Fruit fly (Drosophila melanogaster) whole organism, embryonic: ENCODE measurements around the gene CG1317.

ENCODE experiments used
- ATbp ChIP-seq: fragments of 200-800 bp; sonication (Bioruptor generic); optimal IDR thresholded peaks from 2 replicates; lab custom pipeline; 2017; ENCODE audit warnings: missing biosample characterization, mild to moderate bottlenecking, missing genetic modification characterization, missing genetic modification reagents
- B-H2 ChIP-seq: fragments of 200-800 bp; sonication (Bioruptor generic); optimal IDR thresholded peaks from 2 replicates; lab custom pipeline; 2018; ENCODE audit warnings: missing biosample characterization, mild to moderate bottlenecking, missing genetic modification characterization
- Bdp1 ChIP-seq: fragments of 200-800 bp; sonication (Bioruptor generic); optimal IDR thresholded peaks from 3 replicates; lab custom pipeline; 2016; ENCODE audit warnings: missing biosample characterization, missing genetic modification characterization
- BtbVII ChIP-seq: fragments of 200-800 bp; sonication (Bioruptor generic); optimal IDR thresholded peaks from 3 replicates; lab custom pipeline; 2017; ENCODE audit warnings: missing biosample characterization, mild to moderate bottlenecking, missing genetic modification characterization
- CG1024 ChIP-seq: fragments of 200-800 bp; sonication (Bioruptor generic); IDR thresholded peaks from 2 replicates; pipeline ENCODE4 v1.3.6; 2022; ENCODE audit warnings: missing biosample characterization, missing genetic modification characterization
- CG10274 ChIP-seq: fragments of 200-800 bp; sonication (Bioruptor generic); optimal IDR thresholded peaks from 3 replicates; lab custom pipeline; 2017; ENCODE audit warnings: missing biosample characterization, mild to moderate bottlenecking, missing genetic modification characterization
- CG10321 ChIP-seq: fragments of 200-800 bp; sonication (Bioruptor generic); IDR thresholded peaks from 2 replicates; pipeline ENCODE4 v1.3.6; 2022; ENCODE audit warnings: missing biosample characterization, missing genetic modification characterization
- CG10654 ChIP-seq: fragments of 200-800 bp; sonication (Bioruptor generic); optimal IDR thresholded peaks from 2 replicates; lab custom pipeline; 2016; ENCODE audit warnings: missing biosample characterization, missing genetic modification characterization
- CG12155 ChIP-seq: fragments of 200-800 bp; sonication (Bioruptor generic); optimal IDR thresholded peaks from 3 replicates; lab custom pipeline; 2016; ENCODE audit warnings: missing biosample characterization, missing genetic modification characterization
- CG13775 ChIP-seq: fragments of 200-800 bp; sonication (Bioruptor generic); optimal IDR thresholded peaks from 3 replicates; lab custom pipeline; 2017; ENCODE audit warnings: missing biosample characterization, mild to moderate bottlenecking, missing genetic modification characterization
- CG15011 ChIP-seq: fragments of 200-800 bp; sonication (Bioruptor generic); optimal IDR thresholded peaks from 3 replicates; lab custom pipeline; 2018; ENCODE audit warnings: missing biosample characterization, mild to moderate bottlenecking, missing genetic modification characterization
- CG15073 ChIP-seq: fragments of 200-800 bp; sonication (Bioruptor generic); optimal IDR thresholded peaks from 2 replicates; lab custom pipeline; 2016; ENCODE audit warnings: missing biosample characterization, missing genetic modification characterization
- CG15696 ChIP-seq: fragments of 200-800 bp; sonication (Bioruptor generic); optimal IDR thresholded peaks from 2 replicates; lab custom pipeline; 2019; ENCODE audit warnings: missing biosample characterization, mild to moderate bottlenecking, missing genetic modification characterization, moderate library complexity
- CG17802 ChIP-seq: fragments of 200-800 bp; sonication (Bioruptor generic); optimal IDR thresholded peaks from 2 replicates; lab custom pipeline; 2018; ENCODE audit warnings: missing biosample characterization, mild to moderate bottlenecking, missing genetic modification characterization, moderate library complexity
- CG18599 ChIP-seq: fragments of 200-800 bp; sonication (Bioruptor generic); optimal IDR thresholded peaks from 3 replicates; lab custom pipeline; 2017; ENCODE audit warnings: missing biosample characterization, missing genetic modification characterization, mild to moderate bottlenecking, moderate library complexity, missing genetic modification reagents
- CG18764 ChIP-seq: fragments of 200-800 bp; sonication (Bioruptor generic); optimal IDR thresholded peaks from 3 replicates; lab custom pipeline; 2016; ENCODE audit warnings: missing biosample characterization, missing genetic modification characterization
- CG2202 ChIP-seq: fragments of 200-800 bp; sonication (Bioruptor generic); optimal IDR thresholded peaks from 2 replicates; lab custom pipeline; 2018; ENCODE audit warnings: missing biosample characterization, mild to moderate bottlenecking, missing genetic modification characterization
- CG33557 ChIP-seq: fragments of 200-800 bp; sonication (Bioruptor generic); optimal IDR thresholded peaks from 2 replicates; lab custom pipeline; 2019; ENCODE audit warnings: missing biosample characterization, mild to moderate bottlenecking, missing genetic modification characterization, moderate library complexity
- CG4282 ChIP-seq: fragments of 200-800 bp; sonication (Bioruptor generic); optimal IDR thresholded peaks from 2 replicates; lab custom pipeline; 2016; ENCODE audit warnings: missing biosample characterization, missing genetic modification characterization
- CG4360 ChIP-seq: fragments of 200-800 bp; sonication (Bioruptor generic); IDR thresholded peaks from 2 replicates; pipeline ENCODE4 v1.3.6; 2022; ENCODE audit warnings: missing biosample characterization, missing genetic modification characterization
- CG6272 ChIP-seq: fragments of 200-800 bp; sonication (Bioruptor generic); IDR thresholded peaks from 2 replicates; pipeline ENCODE4 v1.3.6; 2022; ENCODE audit warnings: missing biosample characterization, missing genetic modification characterization
- CG6689 ChIP-seq: fragments of 200-800 bp; sonication (Bioruptor generic); IDR thresholded peaks from 2 replicates; pipeline ENCODE4 v1.3.6; 2022; ENCODE audit warnings: missing biosample characterization, missing genetic modification characterization
- CG8924 ChIP-seq: fragments of 200-800 bp; optimal IDR thresholded peaks from 3 replicates; lab custom pipeline; 2019; ENCODE audit warnings: missing biosample characterization, mild to moderate bottlenecking, missing genetic modification characterization, moderate library complexity
- Camta ChIP-seq: fragments of 200-800 bp; sonication (Bioruptor generic); optimal IDR thresholded peaks from 2 replicates; lab custom pipeline; 2016; ENCODE audit warnings: missing biosample characterization, missing genetic modification characterization
- CkIIα-i1 ChIP-seq: fragments of 200-800 bp; sonication (Bioruptor generic); IDR thresholded peaks from 2 replicates; pipeline ENCODE4 v1.3.6; 2022; ENCODE audit warnings: missing biosample characterization, missing genetic modification characterization
- D19B ChIP-seq: fragments of 200-800 bp; sonication (Bioruptor generic); optimal IDR thresholded peaks from 2 replicates; lab custom pipeline; 2017; ENCODE audit warnings: missing biosample characterization, mild to moderate bottlenecking, missing genetic modification characterization
- Dad ChIP-seq: fragments of 200-800 bp; sonication (Bioruptor generic); optimal IDR thresholded peaks from 3 replicates; lab custom pipeline; 2016; ENCODE audit warnings: missing biosample characterization, missing genetic modification characterization
- Hsf ChIP-seq: fragments of 200-800 bp; sonication (Bioruptor generic); optimal IDR thresholded peaks from 3 replicates; lab custom pipeline; 2016; ENCODE audit warnings: missing biosample characterization, missing genetic modification characterization
- Nf-YA ChIP-seq: fragments of 200-800 bp; sonication (Bioruptor generic); IDR thresholded peaks from 2 replicates; pipeline ENCODE4 v1.3.6; 2022; ENCODE audit warnings: missing biosample characterization, missing genetic modification characterization
- Optix ChIP-seq: fragments of 200-800 bp; sonication (Bioruptor generic); IDR thresholded peaks from 3 replicates; pipeline ENCODE4 v1.3.6; 2022; ENCODE audit warnings: missing biosample characterization, missing genetic modification characterization
- Scr ChIP-seq: fragments of 200-800 bp; sonication (Bioruptor generic); IDR thresholded peaks from 2 replicates; pipeline ENCODE4 v1.3.6; 2022; ENCODE audit warnings: missing biosample characterization, missing genetic modification characterization; ENCODE audit not compliant: partially characterized antibody
- Side ChIP-seq: fragments of 200-800 bp; sonication (Bioruptor generic); optimal IDR thresholded peaks from 2 replicates; lab custom pipeline; 2016; ENCODE audit warnings: missing biosample characterization, missing genetic modification characterization
- Sox100B ChIP-seq: fragments of 200-800 bp; sonication (Bioruptor generic); optimal IDR thresholded peaks from 3 replicates; lab custom pipeline; 2018; ENCODE audit warnings: missing biosample characterization, mild to moderate bottlenecking, missing genetic modification characterization
- croc ChIP-seq: fragments of 200-800 bp; sonication (Bioruptor generic); conservative IDR thresholded peaks from 3 replicates; pipeline ENCODE4 v1.3.6; 2022; ENCODE audit warnings: missing biosample characterization, missing genetic modification characterization
- crol ChIP-seq: fragments of 200-800 bp; sonication (Bioruptor generic); IDR thresholded peaks from 2 replicates; pipeline ENCODE4 v1.3.6; 2022; ENCODE audit warnings: missing biosample characterization, missing genetic modification characterization
- crp ChIP-seq, 2 experiments: fragments of 200-800 bp; sonication (Bioruptor generic); optimal IDR thresholded peaks; 2 replicates in 1 of 2; 3 replicates in 1 of 2; lab custom pipeline; 2017; ENCODE audit warnings: missing biosample characterization in 2 of 2, missing genetic modification characterization in 2 of 2, mild to moderate bottlenecking in 1 of 2, moderate library complexity in 1 of 2
- da ChIP-seq: fragments of 200-800 bp; sonication (Bioruptor generic); optimal IDR thresholded peaks from 2 replicates; lab custom pipeline; 2016; ENCODE audit warnings: missing biosample characterization, missing genetic modification characterization
- dysf ChIP-seq: fragments of 200-800 bp; sonication (Bioruptor generic); IDR thresholded peaks from 3 replicates; pipeline ENCODE4 v1.3.6; 2022; ENCODE audit warnings: missing biosample characterization, missing genetic modification characterization
- exex ChIP-seq: fragments of 200-800 bp; sonication (Bioruptor generic); optimal IDR thresholded peaks from 4 replicates; lab custom pipeline; 2018; ENCODE audit warnings: missing biosample characterization, mild to moderate bottlenecking, missing genetic modification characterization, moderate library complexity
- ftz-f1 ChIP-seq: fragments of 200-800 bp; sonication (Bioruptor generic); optimal IDR thresholded peaks from 2 replicates; lab custom pipeline; 2016; ENCODE audit warnings: missing biosample characterization, missing genetic modification characterization
- hb ChIP-seq: fragments of 200-800 bp; sonication (Bioruptor generic); IDR thresholded peaks from 3 replicates; pipeline ENCODE4 v1.3.6; 2022; ENCODE audit warnings: missing biosample characterization, missing genetic modification characterization; ENCODE audit not compliant: partially characterized antibody
- mirr ChIP-seq: fragments of 200-800 bp; sonication (Bioruptor generic); optimal IDR thresholded peaks from 3 replicates; lab custom pipeline; 2018; ENCODE audit warnings: missing biosample characterization, mild to moderate bottlenecking, missing genetic modification characterization
- nau ChIP-seq: fragments of 200-800 bp; sonication (Bioruptor generic); optimal IDR thresholded peaks from 3 replicates; lab custom pipeline; 2017; ENCODE audit warnings: missing biosample characterization, mild to moderate bottlenecking, missing genetic modification characterization, missing genetic modification reagents
- nerfin-2 ChIP-seq: fragments of 200-800 bp; sonication (Bioruptor generic); IDR thresholded peaks from 2 replicates; pipeline ENCODE4 v1.3.6; 2022; ENCODE audit warnings: missing biosample characterization, missing genetic modification characterization; ENCODE audit not compliant: partially characterized antibody
- nom ChIP-seq: fragments of 200-800 bp; sonication (Bioruptor generic); optimal IDR thresholded peaks from 2 replicates; lab custom pipeline; 2017; ENCODE audit warnings: missing biosample characterization, missing genetic modification characterization, mild to moderate bottlenecking, moderate library complexity, missing genetic modification reagents
- prd ChIP-seq, 3 experiments: fragments of >200 bp in 2 of 3; fragments of 200-800 bp in 1 of 3; sonication (Bioruptor generic) in 1 of 3; optimal IDR thresholded peaks in 2 of 3; IDR thresholded peaks in 1 of 3; 2 replicates in 2 of 3; 3 replicates in 1 of 3; pipeline versions ENCODE4 v1.3.6 to Lab custom; 2017 to 2022; ENCODE audit warnings: missing biosample characterization in 1 of 3, missing genetic modification characterization in 1 of 3
- sc ChIP-seq, 3 experiments: fragments of >200 bp in 2 of 3; fragments of 200-800 bp in 1 of 3; sonication (Bioruptor generic) in 1 of 3; optimal IDR thresholded peaks; 2 replicates in 2 of 3; 3 replicates in 1 of 3; lab custom pipeline; 2017; ENCODE audit warnings: mild to moderate bottlenecking in 1 of 3, missing biosample characterization in 1 of 3, missing genetic modification characterization in 1 of 3, missing genetic modification reagents in 1 of 3
- stc ChIP-seq: fragments of 200-800 bp; sonication (Bioruptor generic); IDR thresholded peaks from 2 replicates; pipeline ENCODE4 v1.3.6; 2022; ENCODE audit warnings: missing biosample characterization, missing genetic modification characterization
- tup ChIP-seq: fragments of 200-800 bp; sonication (Bioruptor generic); optimal IDR thresholded peaks from 2 replicates; lab custom pipeline; 2016; ENCODE audit warnings: missing biosample characterization, mild to moderate bottlenecking, missing genetic modification characterization, moderate library complexity

The CG1317 gene

DNA sequence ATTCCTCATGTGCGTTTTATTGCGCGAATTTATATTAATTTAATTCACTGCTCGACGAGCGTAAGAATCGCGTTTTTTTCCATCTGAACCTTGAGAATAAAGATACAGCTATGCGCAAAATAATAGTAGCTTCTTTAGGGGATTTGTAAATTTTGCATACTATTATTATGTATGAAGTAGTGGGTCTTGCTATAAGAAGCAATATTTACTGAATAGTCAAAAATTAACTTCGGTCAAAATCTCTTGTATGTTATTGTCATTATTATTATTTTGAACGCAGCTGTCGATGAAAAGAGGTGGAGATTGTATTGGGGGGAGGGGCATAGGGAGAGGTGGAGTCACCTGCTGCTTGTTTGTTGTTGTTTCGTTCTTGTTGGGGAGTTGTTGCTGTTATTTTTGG, 47.0 kb upstream of the CG1317 start (continued):
- TF ChIP-seq nerfin-2 (GFP tag; lab: Robert Waterston, UW), result no peak
- peak; percentile 23 for TF ChIP-seq tup
- peak; percentile 95 for TF ChIP-seq CG18599 (GFP tag; lab: Kevin White, UChicago)
- peak; percentile 85 for TF ChIP-seq nau (GFP tag; lab: Kevin White, UChicago)
- peak; percentile 81 for TF ChIP-seq ftz-f1
- TF ChIP-seq croc (GFP tag; lab: Robert Waterston, UW), result peak; percentile 70
- peak; percentile 64 for TF ChIP-seq ATbp
- TF ChIP-seq nom (GFP tag; lab: Kevin White, UChicago), result peak; percentile 85
- peak; percentile 92 for TF ChIP-seq dysf (GFP tag; lab: Robert Waterston, UW)
- peak; percentile 71 for TF ChIP-seq Dad (GFP tag; lab: Kevin White, UChicago)
- no peak for TF ChIP-seq sc (optimal IDR thresholded peaks at IDR 0.05; lab: Kevin White, UChicago)
- peak; percentile 48 for TF ChIP-seq sc (GFP tag; optimal IDR thresholded peaks at IDR 0.05; lab: Kevin White, UChicago)
- no peak for TF ChIP-seq CG2202
- peak; percentile 83 for TF ChIP-seq Sox100B (GFP tag; lab: Kevin White, UChicago)
- peak; percentile 82 for TF ChIP-seq CG18764 (GFP tag; lab: Kevin White, UChicago)
- peak; percentile 18 for TF ChIP-seq da (GFP tag; lab: Kevin White, UChicago)
- TF ChIP-seq Optix (GFP tag; lab: Robert Waterston, UW), result peak; percentile 86
- TF ChIP-seq CG13775 (GFP tag; lab: Kevin White, UChicago), result peak; percentile 60
- peak; percentile 82 for TF ChIP-seq CG10654 (GFP tag; lab: Kevin White, UChicago)
- no peak for TF ChIP-seq Scr (GFP tag; lab: Robert Waterston, UW)
- no peak for TF ChIP-seq mirr (GFP tag; lab: Kevin White, UChicago)
- peak in 1 of 2 experiments; percentile 9 for TF ChIP-seq crp (GFP tag; optimal IDR thresholded peaks at IDR 0.05; lab: Kevin White, UChicago)
- TF ChIP-seq CG6272 (GFP tag; lab: Robert Waterston, UW), result peak; percentile 35; the same call in 1 of the 2 replicates
- peak; percentile 78 for TF ChIP-seq CG1024 (GFP tag; lab: Robert Waterston, UW)
- peak; percentile 77 for TF ChIP-seq CG10274 (GFP tag; lab: Kevin White, UChicago)
- TF ChIP-seq BtbVII (GFP tag; lab: Kevin White, UChicago), result peak; percentile 90
- peak; percentile 66 for TF ChIP-seq D19B (GFP tag; lab: Kevin White, UChicago)
- TF ChIP-seq exex, result peak; percentile 44
- TF ChIP-seq CG12155 (GFP tag; lab: Kevin White, UChicago), result peak; percentile 55
- TF ChIP-seq CG6689 (GFP tag; lab: Robert Waterston, UW), result peak; percentile 85
- TF ChIP-seq CG4360 (GFP tag; lab: Robert Waterston, UW), result peak; percentile 64
- no peak for TF ChIP-seq CG4282 (GFP tag; lab: Kevin White, UChicago)
- TF ChIP-seq B-H2 (GFP tag; lab: Kevin White, UChicago), result no peak
- peak; percentile 84 for TF ChIP-seq crol
- TF ChIP-seq Bdp1 (GFP tag; lab: Kevin White, UChicago), result peak; percentile 55
- peak; percentile 80 for TF ChIP-seq stc (GFP tag; lab: Robert Waterston, UW)
- peak; percentile 86 for TF ChIP-seq Side (GFP tag; lab: Kevin White, UChicago)
- TF ChIP-seq CG15011, result peak; percentile 82
- no peak for TF ChIP-seq prd (optimal IDR thresholded peaks at IDR 0.05; lab: Kevin White, UChicago)
- TF ChIP-seq prd (GFP tag; IDR thresholded peaks at IDR 0.05; lab: Robert Waterston, UW), result peak; percentile 91
- peak; percentile 61 for TF ChIP-seq CG17802
- TF ChIP-seq CG8924 (tag; lab: Kevin White, UChicago), result peak; percentile 79
- peak; percentile 69 for TF ChIP-seq Hsf
- peak; percentile 31 for TF ChIP-seq CG15696
- no peak for TF ChIP-seq CG15073 (GFP tag; lab: Kevin White, UChicago)
- no peak for TF ChIP-seq hb
- peak; percentile 43 for TF ChIP-seq CG10321 (GFP tag; lab: Robert Waterston, UW)
- TF ChIP-seq Nf-YA (GFP tag; lab: Robert Waterston, UW), result peak; percentile 80
- peak; percentile 21 for TF ChIP-seq Camta (GFP tag; lab: Kevin White, UChicago)
- TF ChIP-seq CG33557 (GFP tag; lab: Kevin White, UChicago), result no peak
- peak; percentile 37; the same call in 1 of the 2 replicates for TF ChIP-seq CkIIα-i1 (GFP tag; lab: Robert Waterston, UW)
